Fruit fly (Drosophila melanogaster): ENCODE data around the gene Atpalpha.
A peak's percentile ranks its signal among the peaks of the same experiment; 100 is the strongest.

Atpalpha gene

DNA sequence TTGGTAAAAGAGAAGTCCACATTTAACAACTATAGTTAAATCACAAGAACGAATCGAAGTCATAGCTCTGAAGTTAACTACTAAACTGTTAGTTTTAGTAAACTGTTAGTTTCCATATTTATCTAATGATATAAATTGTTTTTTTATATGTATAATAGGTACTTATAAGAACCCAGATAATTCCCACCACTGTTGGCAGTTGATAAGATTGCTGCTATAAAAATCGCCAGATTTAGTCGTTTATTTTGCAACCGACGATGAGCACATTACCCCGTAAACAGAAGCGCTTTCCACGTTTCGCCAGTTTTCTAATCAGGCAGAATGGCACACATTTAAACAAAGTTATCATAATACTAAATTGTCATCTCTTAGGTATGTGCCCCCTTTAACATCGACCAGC lies 70.6 kb downstream of the Atpalpha start:
- TF ChIP-seq cic (GFP tag; optimal IDR thresholded peaks at IDR 0.05) (peak; percentile 41), tj (GFP tag; optimal IDR thresholded peaks at IDR 0.05) (no peak), CG33017 (tag; optimal IDR thresholded peaks at IDR 0.05) (peak; percentile 38), CG11617 (GFP tag; optimal IDR thresholded peaks at IDR 0.05) (peak; percentile 28), kay (GFP tag; ENCODE audit: borderline replicate concordance) (peak; percentile 82), CG1620 (GFP tag; optimal IDR thresholded peaks at IDR 0.05) (no peak), CG7101 (tag; optimal IDR thresholded peaks at IDR 0.05) (peak; percentile 19)

DNA sequence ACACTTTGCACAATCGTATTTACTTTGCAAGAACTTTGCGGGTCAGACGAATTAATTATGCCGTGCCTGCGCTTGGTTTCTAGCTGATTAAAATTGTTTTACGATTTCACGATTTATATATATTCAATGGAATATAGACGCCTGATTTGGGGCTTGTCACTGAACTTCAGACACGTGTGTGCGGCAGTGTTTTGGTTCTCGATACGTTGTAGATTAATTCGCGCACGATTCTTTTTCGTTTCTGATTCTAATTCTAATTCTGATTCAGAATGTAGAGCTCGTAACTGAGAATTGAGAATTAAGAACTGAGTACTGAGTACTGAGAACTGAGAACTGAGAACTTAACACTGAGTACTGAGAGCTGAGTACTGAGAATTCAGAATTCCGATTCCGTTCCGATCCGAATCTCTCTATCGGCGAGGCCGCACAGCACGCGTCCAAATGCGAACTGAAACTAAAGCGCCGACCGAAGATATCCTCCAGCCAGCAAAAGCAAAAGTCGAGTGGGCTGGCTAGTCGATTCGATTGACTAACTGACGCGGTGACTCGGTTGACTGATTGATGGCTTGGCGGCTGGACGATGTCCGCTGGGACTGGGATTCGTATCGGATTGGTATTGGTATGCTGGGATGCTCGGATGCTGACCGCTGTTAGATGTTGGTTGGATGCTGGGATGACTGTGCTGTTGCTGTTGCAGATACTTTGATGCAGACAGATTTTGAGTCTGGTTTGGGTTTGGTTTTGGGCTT lies 74.4 kb downstream of the Atpalpha start:
- TF ChIP-seq cic (GFP tag; optimal IDR thresholded peaks at IDR 0.05) = peak; percentile 29
- no peak for TF ChIP-seq pad (GFP tag; optimal IDR thresholded peaks at IDR 0.05)

DNA sequence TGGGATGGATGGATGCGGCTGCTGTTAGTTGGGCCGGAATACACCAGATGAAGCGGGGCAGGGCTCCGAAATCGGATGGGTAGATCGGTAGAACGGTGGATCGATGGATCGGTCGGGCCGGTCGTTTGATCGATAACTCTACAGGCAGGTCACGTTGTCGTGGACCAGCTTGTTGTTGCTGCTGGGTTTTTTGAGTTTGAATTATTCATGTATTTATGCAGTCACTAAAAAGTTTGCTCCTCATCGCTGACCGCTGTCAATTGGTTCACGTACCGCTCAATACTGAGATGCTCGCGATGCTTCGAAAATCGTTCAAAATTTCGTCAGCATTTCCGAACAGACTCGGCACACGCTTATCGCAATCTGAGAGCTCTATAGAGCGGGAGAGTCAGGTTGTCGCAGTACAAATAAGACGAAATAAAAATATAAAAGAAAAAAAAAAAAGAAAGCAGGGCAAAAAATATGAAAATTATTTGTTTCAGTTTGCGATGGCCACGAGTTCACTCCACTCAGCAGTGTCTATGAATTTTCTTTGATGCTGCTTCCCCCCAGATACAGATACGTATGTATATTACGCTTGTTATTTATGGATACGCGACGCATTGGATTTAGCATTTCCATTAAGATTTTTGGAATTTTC lies 75.5 kb downstream of the Atpalpha start, which contains the start of gene peg:
Gene peg (minus strand): TSS at position 262 of the 640 bp plus-strand sequence.
- TF ChIP-seq ovo (GFP tag; optimal IDR thresholded peaks at IDR 0.05) (no peak), Crg-1 (GFP tag; optimal IDR thresholded peaks at IDR 0.05) (no peak), cic (GFP tag; optimal IDR thresholded peaks at IDR 0.05) (peak; percentile 16), Mnt (GFP tag; optimal IDR thresholded peaks at IDR 0.05) (no peak), Clk (GFP tag; optimal IDR thresholded peaks at IDR 0.05) (no peak), CG5204 (GFP tag; optimal IDR thresholded peaks at IDR 0.05) (no peak), CG11617 (GFP tag; optimal IDR thresholded peaks at IDR 0.05) (no peak), Hr96 (GFP tag; optimal IDR thresholded peaks at IDR 0.05) (peak; percentile 0), CG33017 (tag; optimal IDR thresholded peaks at IDR 0.05) (peak; percentile 24), toe (GFP tag; optimal IDR thresholded peaks at IDR 0.05) (no peak), CG12768 (GFP tag; optimal IDR thresholded peaks at IDR 0.05) (peak; percentile 39), tj (GFP tag; optimal IDR thresholded peaks at IDR 0.05) (peak; percentile 6)

DNA sequence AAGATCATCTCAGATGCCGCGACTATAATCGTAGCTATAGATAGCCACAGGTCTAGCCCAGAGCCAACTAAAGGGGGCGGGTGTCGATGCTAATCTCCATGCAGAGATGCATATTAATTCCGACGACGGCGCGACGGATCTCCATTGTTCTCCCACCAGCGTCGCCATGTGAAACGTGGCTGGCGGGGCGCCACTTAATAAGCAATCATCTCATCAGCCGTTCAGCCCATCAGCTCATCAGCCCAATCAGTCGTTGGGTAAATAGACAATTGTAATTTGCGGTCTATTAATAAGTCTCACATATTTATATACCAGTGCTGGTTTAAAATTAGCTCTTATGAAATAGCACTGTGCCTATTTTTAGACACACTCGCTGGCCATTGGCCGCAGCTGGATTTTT lies 77.0 kb downstream of the Atpalpha start:
- TF ChIP-seq kay (GFP tag; ENCODE audit: borderline replicate concordance) = no peak
- TF ChIP-seq CG12768 (GFP tag; optimal IDR thresholded peaks at IDR 0.05) = no peak
- no peak for TF ChIP-seq Mnt (GFP tag; optimal IDR thresholded peaks at IDR 0.05)
